Worm (Caenorhabditis elegans): ENCODE results near the gene srbc-13.

DNA sequence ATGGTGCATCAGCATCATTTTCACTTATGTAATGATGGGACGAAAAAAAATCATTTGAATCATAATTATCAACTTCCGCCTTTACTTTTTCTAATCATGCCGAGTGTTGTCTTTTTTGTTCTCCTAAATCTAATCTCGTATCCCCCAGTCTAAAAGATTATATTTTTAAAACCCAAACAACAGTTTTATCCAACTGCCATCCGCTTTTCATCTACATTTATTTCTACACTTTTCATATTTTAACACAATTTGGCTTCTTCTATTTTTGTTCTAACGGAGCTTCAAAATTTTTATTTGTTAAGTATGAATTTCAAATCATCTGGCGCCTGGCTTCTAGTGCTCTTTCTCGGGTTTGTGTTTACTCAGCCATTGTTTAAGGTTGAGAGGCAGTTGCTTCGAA, 4.6 kb downstream of the srbc-13 start, which contains the start of gene K09C6.3:
- TF ChIP-seq nhr-28 (tag; optimal IDR thresholded peaks at IDR 0.05) (no peak), ztf-11 (tag; optimal IDR thresholded peaks at IDR 0.05) (no peak), nhr-12 (tag; optimal IDR thresholded peaks at IDR 0.05) (no peak), mls-2 (tag; optimal IDR thresholded peaks at IDR 0.05) (no peak), lin-13 (tag; optimal IDR thresholded peaks at IDR 0.05) (no peak)

Data from whole organism, mixed stage, embryonic.